Worm (Caenorhabditis elegans) whole organism, L1 larva: ENCODE data around the gene cyp-43A1.

Source experiments
- F16B12.6 ChIP-seq: fragments of 150-350 bp; optimal IDR thresholded peaks from 2 replicates; lab custom pipeline; 2014; ENCODE audit warnings: missing biosample characterization, missing genetic modification characterization
- blmp-1 ChIP-seq: fragments of 150-350 bp; optimal IDR thresholded peaks from 2 replicates; lab custom pipeline; 2014; ENCODE audit warnings: missing biosample characterization, missing genetic modification characterization
- dpl-1 ChIP-seq, 3 experiments: fragments of 150-350 bp in 2 of 3; sonication (generic microtip) in 1 of 3; optimal IDR thresholded peaks; 2 replicates each; lab custom pipeline; 2014 to 2017; ENCODE audit warnings: missing biosample characterization in 3 of 3, missing genetic modification characterization in 3 of 3, missing genetic modification reagents in 3 of 3
- egl-13 ChIP-seq: sonication (generic microtip); optimal IDR thresholded peaks from 2 replicates; lab custom pipeline; 2016; ENCODE audit warnings: missing genotype, missing genetic modification reagents, missing genetic modification characterization, missing compliant biosample characterization
- lin-15B ChIP-seq: fragments of 150-350 bp; sonication (generic microtip); optimal IDR thresholded peaks from 3 replicates; lab custom pipeline; 2014; ENCODE audit warnings: missing biosample characterization, missing genetic modification characterization
- lin-39 ChIP-seq: fragments of 150-350 bp; optimal IDR thresholded peaks from 2 replicates; lab custom pipeline; 2014; ENCODE audit warnings: missing biosample characterization, missing genetic modification reagents, missing genetic modification characterization
- mep-1 ChIP-seq: fragments of 150-350 bp; optimal IDR thresholded peaks from 2 replicates; lab custom pipeline; 2014; ENCODE audit warnings: missing biosample characterization, missing genetic modification characterization
- nhr-76 ChIP-seq: sonication (generic microtip); optimal IDR thresholded peaks from 2 replicates; lab custom pipeline; 2017; ENCODE audit warnings: missing biosample characterization, missing genetic modification characterization
- nhr-85 ChIP-seq: sonication (generic microtip); peaks from one replicate; lab custom pipeline; 2016; ENCODE audit warnings: missing genetic modification characterization, inconsistent platforms, missing compliant biosample characterization
- rnt-1 ChIP-seq: sonication (generic microtip); optimal IDR thresholded peaks from 2 replicates; lab custom pipeline; 2016; ENCODE audit warnings: mild to moderate bottlenecking, missing genetic modification characterization, moderate library complexity, missing compliant biosample characterization
- tbx-2 ChIP-seq: sonication (generic microtip); optimal IDR thresholded peaks from 2 replicates; lab custom pipeline; 2016; ENCODE audit warnings: missing genetic modification characterization, missing compliant biosample characterization
- unc-62 ChIP-seq: fragments of 150-350 bp; optimal IDR thresholded peaks from 2 replicates; lab custom pipeline; 2014; ENCODE audit warnings: missing biosample characterization, missing genetic modification reagents, missing genetic modification characterization
- xbp-1 ChIP-seq: sonication (generic microtip); optimal IDR thresholded peaks from 2 replicates; lab custom pipeline; 2016; ENCODE audit warnings: missing genetic modification characterization, missing compliant biosample characterization
- ztf-4 ChIP-seq: fragments of 150-350 bp; optimal IDR thresholded peaks from 2 replicates; lab custom pipeline; 2014; ENCODE audit warnings: missing biosample characterization, missing genetic modification characterization

- TF ChIP-seq dpl-1 (GFP tag; optimal IDR thresholded peaks at IDR 0.05; lab: Kevin White, UChicago) (no peak), lin-15B (tag; lab: Kevin White, UChicago) (no peak), rnt-1 (no peak), blmp-1 (no peak), egl-13 (no peak), tbx-2 (no peak), lin-39 (tag; lab: Kevin White, UChicago) (no peak), nhr-76 (no peak), unc-62 (no peak), mep-1 (tag; lab: Kevin White, UChicago) (no peak), nhr-85 (tag; lab: Kevin White, UChicago) (no peak), ztf-4 (tag; lab: Kevin White, UChicago) (no peak), xbp-1 (no peak), F16B12.6 (no peak)
These were observed 1.0 kb downstream of the cyp-43A1 start for ce11 chrX:5715369-5715768.
